Worm (Caenorhabditis elegans): ENCODE measurements around the gene pid-1.

DNA sequence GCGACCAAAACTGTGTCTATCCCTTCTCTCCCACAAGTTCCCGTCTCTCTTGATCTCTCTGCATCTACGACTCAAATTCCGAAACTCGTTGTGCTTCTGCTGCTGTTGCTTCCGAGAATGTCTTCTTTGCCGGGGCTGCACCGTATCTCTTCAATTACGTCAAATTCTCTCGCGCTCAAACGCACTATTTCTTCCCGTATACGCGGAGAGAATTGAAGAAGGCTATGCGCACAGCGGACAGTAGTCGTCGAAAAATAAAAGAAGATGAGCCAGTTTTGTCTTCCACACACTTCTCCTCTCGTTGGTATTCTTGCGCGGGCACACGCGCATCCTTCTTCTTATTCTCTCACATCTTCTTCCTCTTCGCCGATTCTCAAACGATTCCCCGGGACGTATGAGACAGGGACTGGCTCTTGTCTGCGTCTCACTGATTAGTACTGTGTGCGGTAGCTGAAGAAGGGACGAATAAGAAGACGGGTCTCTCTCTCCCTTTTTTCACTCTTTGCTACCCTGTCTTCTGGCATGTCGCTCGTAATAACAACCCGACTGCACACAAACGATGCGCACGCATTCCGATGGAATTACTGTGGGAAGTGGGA, 13.9 kb downstream of the pid-1 start:
- no peak for TF ChIP-seq rbr-2 (tag; optimal IDR thresholded peaks at IDR 0.05)
- no peak for TF ChIP-seq lir-3 (tag; optimal IDR thresholded peaks at IDR 0.05)
- TF ChIP-seq snpc-4 (tag; optimal IDR thresholded peaks at IDR 0.05), result no peak
- no peak for TF ChIP-seq saeg-2 (GFP tag; IDR thresholded peaks at IDR 0.05)
- TF ChIP-seq unc-39 (tag; optimal IDR thresholded peaks at IDR 0.05), result no peak
- no peak for TF ChIP-seq lin-13 (GFP tag; optimal IDR thresholded peaks at IDR 0.05)
- no peak for TF ChIP-seq ama-1 (optimal IDR thresholded peaks at IDR 0.05)
- no peak for TF ChIP-seq zag-1 (tag; optimal IDR thresholded peaks at IDR 0.05)
- TF ChIP-seq nhr-25 (tag; optimal IDR thresholded peaks at IDR 0.05; ENCODE audit: borderline replicate concordance, insufficient read depth), result no peak
- TF ChIP-seq pqm-1 (tag; optimal IDR thresholded peaks at IDR 0.05), result no peak
- no peak for TF ChIP-seq lin-29 (GFP tag; IDR thresholded peaks at IDR 0.05)
